Fruit fly (Drosophila melanogaster): ENCODE data around the gene bib.

bib gene

DNA sequence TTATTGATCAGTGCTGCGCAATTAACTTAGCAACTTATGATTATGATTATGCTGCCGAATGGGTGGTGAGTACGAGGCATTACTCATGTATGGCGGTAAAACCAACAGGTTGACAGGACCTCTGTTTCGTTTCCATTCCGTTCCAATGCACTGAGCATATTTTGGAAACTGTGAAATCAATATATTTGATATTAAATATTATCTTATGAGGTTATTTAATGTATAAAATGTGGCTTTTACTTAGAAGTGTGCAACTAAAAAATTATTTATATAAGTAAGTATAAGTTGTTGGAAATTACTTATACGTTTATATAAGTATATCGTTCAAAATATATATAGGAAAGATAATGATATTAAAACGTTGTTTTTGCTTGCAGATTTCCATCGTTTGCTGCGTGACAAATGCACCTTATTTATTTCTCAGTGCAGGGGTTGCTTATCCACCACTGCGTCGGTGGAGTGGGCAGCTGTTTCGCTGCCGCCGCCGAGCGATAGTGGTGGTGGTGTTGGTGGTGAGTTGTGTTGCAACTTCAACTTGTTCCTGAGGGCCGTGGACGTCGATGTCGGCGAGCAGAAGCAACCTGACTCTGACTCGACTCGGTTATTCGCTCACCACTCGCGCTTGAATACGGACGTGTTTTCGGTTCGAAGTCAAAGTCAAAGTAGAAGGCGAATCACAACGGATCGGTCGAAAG is at the start of gene bib:
TSS of gene bib (plus strand) at position 568 of the 695 bp plus-strand sequence.
- TF ChIP-seq pan (optimal IDR thresholded peaks at IDR 0.05) (no peak), GATAd (GFP tag; optimal IDR thresholded peaks at IDR 0.05) (no peak), jim (GFP tag; optimal IDR thresholded peaks at IDR 0.05) (no peak), tai (GFP tag; optimal IDR thresholded peaks at IDR 0.05) (peak; percentile 84), Dif (GFP tag; optimal IDR thresholded peaks at IDR 0.05; ENCODE audit: partially characterized antibody) (peak; percentile 66), CG9705 (GFP tag; optimal IDR thresholded peaks at IDR 0.05) (peak; percentile 57), Vsx2 (GFP tag; optimal IDR thresholded peaks at IDR 0.05; ENCODE audit: partially characterized antibody) (peak; percentile 59), ey (GFP tag; optimal IDR thresholded peaks at IDR 0.05) (peak; percentile 73), lola (GFP tag; optimal IDR thresholded peaks at IDR 0.05) (no peak), sage (GFP tag; optimal IDR thresholded peaks at IDR 0.05) (peak; percentile 78), dmrt93B (GFP tag; optimal IDR thresholded peaks at IDR 0.05) (peak; percentile 80), psq (GFP tag; optimal IDR thresholded peaks at IDR 0.05) (peak; percentile 88), rgr (GFP tag; optimal IDR thresholded peaks at IDR 0.05) (peak; percentile 86), HLH106 (tag; optimal IDR thresholded peaks at IDR 0.05) (peak; percentile 88), h (GFP tag; optimal IDR thresholded peaks at IDR 0.05) (peak; percentile 81), dl (GFP tag; optimal IDR thresholded peaks at IDR 0.05; ENCODE audit: insufficient read depth in 1 of 2, partially characterized antibody in 2 of 2) (no peak), Hr83 (GFP tag; optimal IDR thresholded peaks at IDR 0.05; ENCODE audit: poor library complexity, severe bottlenecking) (peak; percentile 48), OdsH (GFP tag; optimal IDR thresholded peaks at IDR 0.05) (peak; percentile 89), Hnf4 (GFP tag; optimal IDR thresholded peaks at IDR 0.05) (peak; percentile 70), N (GFP tag; optimal IDR thresholded peaks at IDR 0.05) (no peak), Myc (optimal IDR thresholded peaks at IDR 0.05) (no peak), woc (GFP tag; optimal IDR thresholded peaks at IDR 0.05) (peak; percentile 53), CrebA (GFP tag; optimal IDR thresholded peaks at IDR 0.05; ENCODE audit: borderline replicate concordance) (peak; percentile 66), Jra (GFP tag; optimal IDR thresholded peaks at IDR 0.05) (peak; percentile 17), br (GFP tag; optimal IDR thresholded peaks at IDR 0.05) (peak; percentile 52), Dfd (GFP tag; optimal IDR thresholded peaks at IDR 0.05) (no peak), brk (GFP tag; optimal IDR thresholded peaks at IDR 0.05) (peak; percentile 85), Rel (GFP tag; optimal IDR thresholded peaks at IDR 0.05) (peak; percentile 79), Rel (tag; optimal IDR thresholded peaks at IDR 0.05) (peak; percentile 42), fru (GFP tag; optimal IDR thresholded peaks at IDR 0.05) (peak; percentile 86), usp (GFP tag; optimal IDR thresholded peaks at IDR 0.05) (no peak), CG32264 (GFP tag; optimal IDR thresholded peaks at IDR 0.05) (no peak), sv (GFP tag; optimal IDR thresholded peaks at IDR 0.05) (peak; percentile 72), dsf (GFP tag; optimal IDR thresholded peaks at IDR 0.05; ENCODE audit: borderline replicate concordance) (peak; percentile 15), Sp1 (GFP tag; optimal IDR thresholded peaks at IDR 0.05) (peak; percentile 90), Hr78 (GFP tag; optimal IDR thresholded peaks at IDR 0.05) (no peak), Abd-B (GFP tag; optimal IDR thresholded peaks at IDR 0.05) (no peak), Mio (GFP tag; optimal IDR thresholded peaks at IDR 0.05) (no peak), foxo (GFP tag; optimal IDR thresholded peaks at IDR 0.05) (peak in 1 of 2 experiments; percentile 90)

DNA sequence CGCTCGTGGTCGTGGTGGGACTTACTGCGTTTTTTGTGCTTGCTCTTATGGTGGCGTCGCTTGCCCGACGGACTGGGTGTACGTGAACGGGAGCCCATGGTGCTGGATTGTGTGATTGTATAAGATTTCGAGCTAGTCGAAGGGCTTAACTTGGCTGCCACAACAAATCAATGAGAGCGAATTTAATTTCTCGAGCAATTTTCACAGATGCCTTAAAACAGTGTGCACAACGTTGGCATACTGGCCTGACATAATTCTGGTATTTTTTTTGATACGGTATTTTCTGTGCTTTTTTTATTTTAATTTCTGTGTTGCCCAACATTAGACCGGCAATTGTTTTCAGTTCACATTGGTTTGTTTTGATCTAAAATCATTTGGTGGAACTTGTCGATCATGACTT is 46.5 kb upstream of the bib start, which contains the start of gene Arglu1:
TSS of gene Arglu1 (minus strand) at position 227 of the 400 bp plus-strand sequence.
- TF ChIP-seq HLH106 (tag; optimal IDR thresholded peaks at IDR 0.05) (peak; percentile 4), ey (GFP tag; optimal IDR thresholded peaks at IDR 0.05) (peak; percentile 5), fru (GFP tag; optimal IDR thresholded peaks at IDR 0.05) (peak; percentile 41), Dif (GFP tag; optimal IDR thresholded peaks at IDR 0.05; ENCODE audit: partially characterized antibody) (no peak), psq (GFP tag; optimal IDR thresholded peaks at IDR 0.05) (peak; percentile 26), h (GFP tag; optimal IDR thresholded peaks at IDR 0.05) (peak; percentile 62), Jra (GFP tag; optimal IDR thresholded peaks at IDR 0.05) (peak; percentile 32), CG32264 (GFP tag; optimal IDR thresholded peaks at IDR 0.05) (peak; percentile 34), foxo (GFP tag; optimal IDR thresholded peaks at IDR 0.05) (peak in 1 of 2 experiments; percentile 54), usp (GFP tag; optimal IDR thresholded peaks at IDR 0.05) (no peak), rgr (GFP tag; optimal IDR thresholded peaks at IDR 0.05) (peak; percentile 64), jim (GFP tag; optimal IDR thresholded peaks at IDR 0.05) (peak; percentile 33), Hr83 (GFP tag; optimal IDR thresholded peaks at IDR 0.05; ENCODE audit: poor library complexity, severe bottlenecking) (peak; percentile 92), Vsx2 (GFP tag; optimal IDR thresholded peaks at IDR 0.05; ENCODE audit: partially characterized antibody) (peak; percentile 25), sv (GFP tag; optimal IDR thresholded peaks at IDR 0.05) (no peak), Myc (optimal IDR thresholded peaks at IDR 0.05) (no peak), GATAd (GFP tag; optimal IDR thresholded peaks at IDR 0.05) (no peak)
